Fruit fly (Drosophila melanogaster): ENCODE measurements around the gene Ogdh.

DNA sequence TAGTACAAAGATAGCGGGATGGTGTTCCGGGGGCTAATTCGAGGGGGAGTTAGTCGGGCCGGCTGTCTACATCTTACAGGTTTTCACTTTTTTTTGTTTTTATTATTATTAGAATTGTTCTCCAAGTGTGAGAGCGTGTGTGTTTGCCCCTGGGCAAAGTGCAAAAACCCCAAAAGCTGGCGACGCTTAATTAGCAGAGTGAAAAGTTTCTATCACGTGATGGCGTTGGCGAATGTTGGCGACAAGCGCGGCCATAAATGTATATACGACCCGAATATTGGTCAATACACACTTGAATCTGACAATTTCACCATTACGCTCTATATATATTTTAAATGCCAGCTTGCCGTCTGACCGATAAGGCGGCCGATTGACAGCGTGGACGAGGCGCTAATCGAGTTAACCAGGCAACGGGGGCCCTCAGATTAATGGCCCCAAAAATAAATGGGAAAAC is 54.3 kb downstream of the Ogdh start:
- TF ChIP-seq CTCF (optimal IDR thresholded peaks at IDR 0.05) (no peak), CG8478 (optimal IDR thresholded peaks at IDR 0.05) (no peak)

Data from S2 (cell line).